Fruit fly (Drosophila melanogaster): ENCODE data around the gene mkg-p.

Gene mkg-p

DNA sequence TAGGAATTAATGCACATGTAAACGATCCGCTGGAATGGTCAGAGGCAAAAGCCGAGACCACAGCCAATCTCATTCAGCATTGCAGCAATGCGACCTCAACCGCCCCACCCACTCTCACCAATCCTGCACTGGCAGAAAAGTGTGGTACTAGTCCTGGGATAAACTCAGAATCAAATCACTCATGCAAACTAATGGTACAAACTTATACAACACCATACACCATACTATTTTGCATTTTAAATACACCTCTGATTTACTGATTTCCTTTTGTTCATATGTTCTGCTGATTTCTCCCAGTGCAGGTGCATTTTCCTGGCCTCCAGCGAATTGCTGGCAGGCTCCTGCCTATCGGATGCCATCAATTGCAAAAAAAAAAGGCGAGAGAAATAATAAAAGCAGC lies 13.9 kb upstream of the mkg-p start (continued):
- TF ChIP-seq tna (GFP tag; IDR thresholded peaks at IDR 0.05; ENCODE audit: partially characterized antibody) (no peak), Gug (GFP tag; IDR thresholded peaks at IDR 0.05) (peak; percentile 35; the same call in 1 of the 4 replicates), dati (GFP tag; IDR thresholded peaks at IDR 0.05) (no peak), sim (GFP tag; IDR thresholded peaks at IDR 0.05) (no peak), ewg (GFP tag; optimal IDR thresholded peaks at IDR 0.05) (no peak), hbn (GFP tag; IDR thresholded peaks at IDR 0.05; ENCODE audit: partially characterized antibody) (no peak), CG2875 (GFP tag; optimal IDR thresholded peaks at IDR 0.05) (peak; percentile 0), ase (GFP tag; IDR thresholded peaks at IDR 0.05) (no peak), Jarid2 (GFP tag; optimal IDR thresholded peaks at IDR 0.05) (no peak), CG12391 (tag; optimal IDR thresholded peaks at IDR 0.05) (no peak), phol (tag; optimal IDR thresholded peaks at IDR 0.05) (peak; percentile 33), Ravus (GFP tag; IDR thresholded peaks at IDR 0.05) (no peak), Chrac-16 (GFP tag; optimal IDR thresholded peaks at IDR 0.05) (no peak), Spps (tag; optimal IDR thresholded peaks at IDR 0.05) (no peak), HLHmδ (GFP tag; optimal IDR thresholded peaks at IDR 0.05) (no peak), H15 (GFP tag; IDR thresholded peaks at IDR 0.05) (no peak), CTCF (GFP tag; optimal IDR thresholded peaks at IDR 0.05) (no peak), ken (GFP tag; IDR thresholded peaks at IDR 0.05) (no peak), Eip74EF (GFP tag; optimal IDR thresholded peaks at IDR 0.05) (no peak), CG7786 (GFP tag; optimal IDR thresholded peaks at IDR 0.05) (no peak), CG14667 (GFP tag; IDR thresholded peaks at IDR 0.05) (no peak), aop (GFP tag; IDR thresholded peaks at IDR 0.05) (no peak), Abd-B (GFP tag; optimal IDR thresholded peaks at IDR 0.05) (no peak), vvl (GFP tag; IDR thresholded peaks at IDR 0.05) (no peak), CG17328 (GFP tag; IDR thresholded peaks at IDR 0.05) (no peak), CG9215 (GFP tag; IDR thresholded peaks at IDR 0.05) (no peak), CG6272 (GFP tag; IDR thresholded peaks at IDR 0.05) (no peak), pum (GFP tag; optimal IDR thresholded peaks at IDR 0.05) (peak; percentile 17), CG10267 (tag; optimal IDR thresholded peaks at IDR 0.05) (no peak), CG10274 (GFP tag; optimal IDR thresholded peaks at IDR 0.05) (no peak), CG3407 (GFP tag; optimal IDR thresholded peaks at IDR 0.05) (peak; percentile 24), CG10366 (GFP tag; IDR thresholded peaks at IDR 0.05) (no peak; the same call in 1 of the 2 replicates), CG17359 (tag; optimal IDR thresholded peaks at IDR 0.05) (peak; percentile 37), Med (GFP tag) (no peak), cas (GFP tag; IDR thresholded peaks at IDR 0.05) (no peak), pfk (GFP tag; optimal IDR thresholded peaks at IDR 0.05) (no peak), zfh1 (GFP tag; IDR thresholded peaks at IDR 0.05) (peak; percentile 64; the same call in 1 of the 3 replicates), stc (GFP tag; IDR thresholded peaks at IDR 0.05) (0 out of 2 replicates have a peak, but pooled peaks have one; percentile 17), gcm2 (GFP tag; optimal IDR thresholded peaks at IDR 0.05) (no peak), CG1603 (tag; optimal IDR thresholded peaks at IDR 0.05) (no peak), bab2 (GFP tag; optimal IDR thresholded peaks at IDR 0.05) (peak; percentile 33), en (GFP tag; optimal IDR thresholded peaks at IDR 0.05) (no peak), crc (GFP tag; optimal IDR thresholded peaks at IDR 0.05) (no peak), pnt (GFP tag; optimal IDR thresholded peaks at IDR 0.05) (peak; percentile 10), CG13624 (GFP tag; optimal IDR thresholded peaks at IDR 0.05) (no peak), usp (GFP tag; optimal IDR thresholded peaks at IDR 0.05) (no peak), CG10431 (GFP tag; optimal IDR thresholded peaks at IDR 0.05) (no peak), ind (GFP tag; optimal IDR thresholded peaks at IDR 0.05) (peak; percentile 13), exex (tag; optimal IDR thresholded peaks at IDR 0.05) (no peak), org-1 (GFP tag; optimal IDR thresholded peaks at IDR 0.05) (peak; percentile 7), nmo (GFP tag; optimal IDR thresholded peaks at IDR 0.05) (peak; percentile 42), CG12659 (GFP tag; optimal IDR thresholded peaks at IDR 0.05) (no peak)

Measured in whole organism, embryonic.